Fruit fly (Drosophila melanogaster): Measurements from ENCODE around the gene colt.

Gene colt

dm6 chr2L:2720368-2720767, 49.5 kb downstream of the colt start (continued):
- peak; percentile 14 for TF ChIP-seq CG8944 (GFP tag; optimal IDR thresholded peaks at IDR 0.05)
- no peak for TF ChIP-seq klu (GFP tag; IDR thresholded peaks at IDR 0.05)
- TF ChIP-seq CG6765 (GFP tag; optimal IDR thresholded peaks at IDR 0.05): no peak
- peak; percentile 6 for TF ChIP-seq CG7839 (tag; optimal IDR thresholded peaks at IDR 0.05)
- TF ChIP-seq HLH54F (GFP tag; optimal IDR thresholded peaks at IDR 0.05): peak; percentile 9
- TF ChIP-seq H15 (GFP tag; IDR thresholded peaks at IDR 0.05): no peak
- TF ChIP-seq YL-1 (GFP tag; optimal IDR thresholded peaks at IDR 0.05): no peak
- no peak for TF ChIP-seq z (GFP tag; IDR thresholded peaks at IDR 0.05)
- TF ChIP-seq CG6272 (GFP tag; IDR thresholded peaks at IDR 0.05): no peak
- TF ChIP-seq lola (GFP tag; optimal IDR thresholded peaks at IDR 0.05): no peak
- TF ChIP-seq CG1602 (GFP tag; optimal IDR thresholded peaks at IDR 0.05): no peak
- no peak for TF ChIP-seq CG5245 (GFP tag; optimal IDR thresholded peaks at IDR 0.05)
- no peak for TF ChIP-seq croc (GFP tag; conservative IDR thresholded peaks at IDR 0.05)
- no peak for TF ChIP-seq CG18262 (tag; optimal IDR thresholded peaks at IDR 0.05)
- peak; percentile 10 for TF ChIP-seq CG15514 (GFP tag; optimal IDR thresholded peaks at IDR 0.05)
- no peak for TF ChIP-seq Rx (GFP tag; IDR thresholded peaks at IDR 0.05)
- no peak for TF ChIP-seq CG7271 (tag; optimal IDR thresholded peaks at IDR 0.05)
- no peak for TF ChIP-seq Spps (tag; optimal IDR thresholded peaks at IDR 0.05)
- no peak for TF ChIP-seq Atf6 (GFP tag; IDR thresholded peaks at IDR 0.05)
- TF ChIP-seq C15 (GFP tag; IDR thresholded peaks at IDR 0.05): no peak
- no peak for TF ChIP-seq CG34224 (GFP tag; IDR thresholded peaks at IDR 0.05; ENCODE audit: partially characterized antibody)
- no peak for TF ChIP-seq pros (GFP tag; optimal IDR thresholded peaks at IDR 0.05)
- peak; percentile 29 for TF ChIP-seq CG2678 (tag; optimal IDR thresholded peaks at IDR 0.05)
- TF ChIP-seq HHEX (GFP tag; optimal IDR thresholded peaks at IDR 0.05): no peak
- TF ChIP-seq maf-S (GFP tag; optimal IDR thresholded peaks at IDR 0.05): no peak
- no peak for TF ChIP-seq Hey (tag; optimal IDR thresholded peaks at IDR 0.05)
- peak; percentile 60 for TF ChIP-seq CG18599 (GFP tag; optimal IDR thresholded peaks at IDR 0.05)
- TF ChIP-seq Poxn (GFP tag; IDR thresholded peaks at IDR 0.05): no peak
- no peak for TF ChIP-seq CG11696 (GFP tag; IDR thresholded peaks at IDR 0.05)
- no peak for TF ChIP-seq CG10462 (GFP tag; optimal IDR thresholded peaks at IDR 0.05)
- no peak for TF ChIP-seq luna (GFP tag; optimal IDR thresholded peaks at IDR 0.05)
- no peak for TF ChIP-seq kay (GFP tag; optimal IDR thresholded peaks at IDR 0.05)
- TF ChIP-seq CG6854 (GFP tag; optimal IDR thresholded peaks at IDR 0.05): no peak
- no peak for TF ChIP-seq CG15011 (GFP tag; optimal IDR thresholded peaks at IDR 0.05)
- TF ChIP-seq dmrt99B (tag; optimal IDR thresholded peaks at IDR 0.05): peak; percentile 7
- no peak for TF ChIP-seq Nf-YC (tag; optimal IDR thresholded peaks at IDR 0.05)
- peak; percentile 10 for TF ChIP-seq CoRest (tag; optimal IDR thresholded peaks at IDR 0.05)
- TF ChIP-seq nom (GFP tag; optimal IDR thresholded peaks at IDR 0.05): no peak
- TF ChIP-seq usp (GFP tag; optimal IDR thresholded peaks at IDR 0.05): no peak
- TF ChIP-seq Nf-YB (GFP tag; optimal IDR thresholded peaks at IDR 0.05): no peak
- TF ChIP-seq CG4360 (GFP tag; IDR thresholded peaks at IDR 0.05): no peak
- TF ChIP-seq CG3281 (GFP tag; optimal IDR thresholded peaks at IDR 0.05): peak; percentile 8
- no peak for TF ChIP-seq Asciz (GFP tag; optimal IDR thresholded peaks at IDR 0.05)
- no peak for TF ChIP-seq CG9797 (GFP tag; optimal IDR thresholded peaks at IDR 0.05)
- no peak for TF ChIP-seq Jarid2 (GFP tag; optimal IDR thresholded peaks at IDR 0.05)
- TF ChIP-seq ERR (GFP tag; optimal IDR thresholded peaks at IDR 0.05): no peak
- TF ChIP-seq shn (GFP tag; optimal IDR thresholded peaks at IDR 0.05): no peak
- no peak for TF ChIP-seq HmgD (GFP tag; optimal IDR thresholded peaks at IDR 0.05)
- peak; percentile 54; the same call in 1 of the 3 replicates for TF ChIP-seq row (GFP tag; IDR thresholded peaks at IDR 0.05)
- TF ChIP-seq Doc2 (GFP tag; IDR thresholded peaks at IDR 0.05): no peak
- TF ChIP-seq CG17385 (GFP tag; optimal IDR thresholded peaks at IDR 0.05): peak; percentile 14
- no peak for TF ChIP-seq Usf (GFP tag; optimal IDR thresholded peaks at IDR 0.05)
